Worm (Caenorhabditis elegans) whole organism, L3 larva: ENCODE results near the gene skr-16.

Source experiments
- ama-1 ChIP-seq: fragments of 150-350 bp; optimal IDR thresholded peaks from 2 replicates; lab custom pipeline; 2018
- egl-5 ChIP-seq: fragments of 150-350 bp; optimal IDR thresholded peaks from 2 replicates; lab custom pipeline; 2017; ENCODE audit warnings: missing biosample characterization, missing genetic modification reagents, missing genetic modification characterization, inconsistent platforms
- elt-1 ChIP-seq: fragments of 150-350 bp; optimal IDR thresholded peaks from 2 replicates; lab custom pipeline; 2014; ENCODE audit warnings: missing biosample characterization, missing genetic modification characterization
- fkh-10 ChIP-seq: sonication (generic microtip); optimal IDR thresholded peaks from 2 replicates; lab custom pipeline; 2017; ENCODE audit warnings: missing biosample characterization, missing genetic modification reagents, missing genetic modification characterization
- nfya-1 ChIP-seq: sonication (generic microtip); optimal IDR thresholded peaks from 2 replicates; lab custom pipeline; 2017; ENCODE audit warnings: missing genetic modification characterization, mild to moderate bottlenecking, missing compliant biosample characterization, antibody characterized with exemption, moderate library complexity; ENCODE audit not compliant: insufficient read depth
- nhr-28 ChIP-seq: fragments of 150-350 bp; optimal IDR thresholded peaks from 2 replicates; lab custom pipeline; 2014; ENCODE audit warnings: missing biosample characterization, missing genetic modification characterization
- pha-4 ChIP-seq: fragments of 150-350 bp; optimal IDR thresholded peaks from 2 replicates; lab custom pipeline; 2014; ENCODE audit warnings: missing biosample characterization, missing genetic modification reagents, missing genetic modification characterization
- sea-2 ChIP-seq: fragments of 150-350 bp; sonication (generic microtip); optimal IDR thresholded peaks from 4 replicates; lab custom pipeline; 2014; ENCODE audit warnings: missing biosample characterization, missing genetic modification reagents, missing genetic modification characterization
- snpc-4 ChIP-seq: fragments of 150-350 bp; optimal IDR thresholded peaks from 2 replicates; lab custom pipeline; 2014; ENCODE audit warnings: missing biosample characterization, missing genetic modification characterization

DNA sequence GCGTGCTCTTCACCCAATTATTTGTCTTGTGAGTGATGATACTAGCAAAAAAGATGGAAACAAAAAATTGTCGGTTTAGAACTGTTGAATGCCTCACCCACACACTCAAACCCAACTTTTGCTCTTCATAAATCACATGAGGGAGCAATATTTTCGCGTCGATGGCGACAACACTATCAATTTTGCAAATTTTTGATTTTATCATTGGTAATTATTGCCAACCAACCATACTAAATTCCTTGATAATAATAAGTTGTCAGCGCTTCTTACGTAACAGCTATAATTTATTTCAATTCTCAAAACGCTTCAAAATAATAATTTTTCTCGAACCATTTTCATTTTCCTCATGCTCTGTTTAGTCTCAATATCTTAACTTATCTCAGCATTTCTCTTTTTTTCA, 44.3 kb downstream of the skr-16 start:
- TF ChIP-seq egl-5 (tag; lab: Kevin White, UChicago), result no peak
- no peak for TF ChIP-seq ama-1
- no peak for TF ChIP-seq pha-4 (tag; lab: Kevin White, UChicago)
- TF ChIP-seq fkh-10, result no peak
- no peak for TF ChIP-seq nfya-1 (tag; lab: Kevin White, UChicago)
- TF ChIP-seq nhr-28, result no peak
- TF ChIP-seq snpc-4, result no peak
- TF ChIP-seq sea-2 (GFP tag; lab: Kevin White, UChicago), result no peak
- TF ChIP-seq elt-1 (tag; lab: Kevin White, UChicago), result no peak
